Fruit fly (Drosophila melanogaster): Measurements from ENCODE around the gene alrm.

DNA sequence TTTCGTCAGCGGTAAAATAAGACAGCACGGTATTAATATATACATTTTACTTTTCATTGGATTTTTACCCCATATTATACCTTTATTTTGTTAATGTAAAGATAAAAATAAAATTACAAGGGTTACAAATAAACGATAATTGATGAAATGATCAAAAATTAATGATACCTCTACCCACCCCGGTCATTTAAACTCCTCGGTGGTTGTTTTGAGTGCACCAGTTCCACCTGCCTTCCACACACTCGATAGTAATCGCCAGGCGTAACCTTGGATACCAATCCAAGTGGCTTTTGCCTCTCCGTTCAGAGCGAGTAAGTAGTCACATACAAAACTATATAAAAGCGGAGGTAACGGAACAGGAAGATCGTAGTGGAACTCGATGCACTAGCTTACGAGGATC, 42.6 kb downstream of the alrm start, which contains the start of gene rha:
- TF ChIP-seq CG2120 (GFP tag; optimal IDR thresholded peaks at IDR 0.05) (no peak), vfl (GFP tag; optimal IDR thresholded peaks at IDR 0.05) (no peak), mld (GFP tag; IDR thresholded peaks at IDR 0.05; ENCODE audit: partially characterized antibody) (no peak), CG30431 (GFP tag; optimal IDR thresholded peaks at IDR 0.05) (no peak), D (optimal IDR thresholded peaks at IDR 0.05) (no peak), D (GFP tag; optimal IDR thresholded peaks at IDR 0.05) (no peak), Fer3 (tag; optimal IDR thresholded peaks at IDR 0.05) (no peak), CG9932 (GFP tag; IDR thresholded peaks at IDR 0.05) (no peak), Hr78 (GFP tag; optimal IDR thresholded peaks at IDR 0.05) (no peak), Hr39 (optimal IDR thresholded peaks at IDR 0.05) (no peak), sima (GFP tag; optimal IDR thresholded peaks at IDR 0.05) (no peak), Ptx1 (GFP tag; IDR thresholded peaks at IDR 0.05) (no peak)
